Fruit fly (Drosophila melanogaster) whole organism, embryonic: ENCODE measurements around the gene Ir40a.

Experiments used
- Bteb2 ChIP-seq: fragments of 200-800 bp; sonication (Bioruptor generic); optimal IDR thresholded peaks from 2 replicates; lab custom pipeline; 2016; ENCODE audit warnings: missing biosample characterization, missing genetic modification characterization
- CG10274 ChIP-seq: fragments of 200-800 bp; sonication (Bioruptor generic); optimal IDR thresholded peaks from 3 replicates; lab custom pipeline; 2017; ENCODE audit warnings: missing biosample characterization, mild to moderate bottlenecking, missing genetic modification characterization
- CG10431 ChIP-seq: fragments of 200-800 bp; sonication (Bioruptor generic); optimal IDR thresholded peaks from 3 replicates; lab custom pipeline; 2018; ENCODE audit warnings: missing biosample characterization, mild to moderate bottlenecking, missing genetic modification characterization
- CG11398 ChIP-seq: fragments of 200-800 bp; sonication (Bioruptor generic); optimal IDR thresholded peaks from 2 replicates; lab custom pipeline; 2016; ENCODE audit warnings: missing biosample characterization, missing genetic modification characterization
- CG12104 ChIP-seq: fragments of 200-800 bp; sonication (Bioruptor generic); optimal IDR thresholded peaks from 3 replicates; lab custom pipeline; 2016; ENCODE audit warnings: missing biosample characterization, missing genetic modification characterization
- CG12155 ChIP-seq: fragments of 200-800 bp; sonication (Bioruptor generic); optimal IDR thresholded peaks from 3 replicates; lab custom pipeline; 2016; ENCODE audit warnings: missing biosample characterization, missing genetic modification characterization
- CG1233 ChIP-seq: fragments of 200-800 bp; sonication (Bioruptor generic); optimal IDR thresholded peaks from 4 replicates; lab custom pipeline; 2018; ENCODE audit warnings: missing biosample characterization, mild to moderate bottlenecking, missing genetic modification characterization
- CG12391 ChIP-seq: fragments of 200-800 bp; sonication (Bioruptor generic); optimal IDR thresholded peaks from 3 replicates; lab custom pipeline; 2018; ENCODE audit warnings: missing biosample characterization, mild to moderate bottlenecking, missing genetic modification characterization, moderate library complexity
- CG13287 ChIP-seq: fragments of 200-800 bp; sonication (Bioruptor generic); IDR thresholded peaks from 2 replicates; pipeline ENCODE4 v1.3.6; 2022; ENCODE audit warnings: missing biosample characterization, missing genetic modification characterization; ENCODE audit not compliant: partially characterized antibody
- CG13296 ChIP-seq: fragments of 200-800 bp; sonication (Bioruptor generic); optimal IDR thresholded peaks from 3 replicates; lab custom pipeline; 2018; ENCODE audit warnings: missing biosample characterization, mild to moderate bottlenecking, missing genetic modification characterization
- CG15073 ChIP-seq: fragments of 200-800 bp; sonication (Bioruptor generic); optimal IDR thresholded peaks from 2 replicates; lab custom pipeline; 2016; ENCODE audit warnings: missing biosample characterization, missing genetic modification characterization
- CG15696 ChIP-seq: fragments of 200-800 bp; sonication (Bioruptor generic); optimal IDR thresholded peaks from 2 replicates; lab custom pipeline; 2019; ENCODE audit warnings: missing biosample characterization, mild to moderate bottlenecking, missing genetic modification characterization, moderate library complexity
- CG1602 ChIP-seq: fragments of 200-800 bp; sonication (Bioruptor generic); optimal IDR thresholded peaks from 3 replicates; lab custom pipeline; 2016; ENCODE audit warnings: missing biosample characterization, missing genetic modification characterization
- CG1647 ChIP-seq: fragments of 200-800 bp; sonication (Bioruptor generic); optimal IDR thresholded peaks from 3 replicates; lab custom pipeline; 2016; ENCODE audit warnings: missing biosample characterization, missing genetic modification characterization
- CG16815 ChIP-seq: fragments of 200-800 bp; sonication (Bioruptor generic); optimal IDR thresholded peaks from 3 replicates; lab custom pipeline; 2017; ENCODE audit warnings: missing biosample characterization, mild to moderate bottlenecking, missing genetic modification characterization
- CG17568 ChIP-seq: fragments of 200-800 bp; sonication (Bioruptor generic); optimal IDR thresholded peaks from 2 replicates; lab custom pipeline; 2018; ENCODE audit warnings: missing biosample characterization, mild to moderate bottlenecking, missing genetic modification characterization, moderate library complexity
- CG17912 ChIP-seq: fragments of 200-800 bp; sonication (Bioruptor generic); optimal IDR thresholded peaks from 2 replicates; lab custom pipeline; 2018; ENCODE audit warnings: missing biosample characterization, mild to moderate bottlenecking, missing genetic modification characterization
- CG2678 ChIP-seq: fragments of 200-800 bp; sonication (Bioruptor generic); optimal IDR thresholded peaks from 3 replicates; lab custom pipeline; 2019; ENCODE audit warnings: missing biosample characterization, mild to moderate bottlenecking, missing genetic modification characterization, moderate library complexity
- CG4707 ChIP-seq: fragments of 200-800 bp; sonication (Bioruptor generic); optimal IDR thresholded peaks from 2 replicates; lab custom pipeline; 2018; ENCODE audit warnings: missing biosample characterization, mild to moderate bottlenecking, missing genetic modification characterization, moderate library complexity
- CG4730 ChIP-seq: fragments of 200-800 bp; sonication (Bioruptor generic); IDR thresholded peaks from 2 replicates; pipeline ENCODE4 v1.3.6; 2022; ENCODE audit warnings: missing biosample characterization, missing genetic modification characterization
- CG7928 ChIP-seq: fragments of 200-800 bp; sonication (Bioruptor generic); optimal IDR thresholded peaks from 2 replicates; lab custom pipeline; 2017; ENCODE audit warnings: missing biosample characterization, mild to moderate bottlenecking, missing genetic modification characterization
- CrebB ChIP-seq: fragments of 200-800 bp; sonication (Bioruptor generic); optimal IDR thresholded peaks from 3 replicates; lab custom pipeline; 2018; ENCODE audit warnings: missing biosample characterization, mild to moderate bottlenecking, missing genetic modification characterization
- Dad ChIP-seq: fragments of 200-800 bp; sonication (Bioruptor generic); optimal IDR thresholded peaks from 3 replicates; lab custom pipeline; 2016; ENCODE audit warnings: missing biosample characterization, missing genetic modification characterization
- Fer2 ChIP-seq: fragments of 200-800 bp; sonication (Bioruptor generic); optimal IDR thresholded peaks from 2 replicates; lab custom pipeline; 2018; ENCODE audit warnings: missing biosample characterization, mild to moderate bottlenecking, missing genetic modification characterization, moderate library complexity
- Hey ChIP-seq: fragments of 200-800 bp; sonication (Bioruptor generic); optimal IDR thresholded peaks from 3 replicates; lab custom pipeline; 2018; ENCODE audit warnings: missing biosample characterization, mild to moderate bottlenecking, missing genetic modification characterization
- Lpt ChIP-seq: fragments of >200 bp; optimal IDR thresholded peaks from 2 replicates; lab custom pipeline; 2018; ENCODE audit warnings: missing biosample characterization, missing genetic modification characterization
- MBD-R2 ChIP-seq: fragments of 200-800 bp; sonication (Bioruptor generic); IDR thresholded peaks from 2 replicates; pipeline ENCODE4 v1.3.6; 2022; ENCODE audit warnings: missing biosample characterization, missing genetic modification characterization
- PHDP ChIP-seq: fragments of 200-800 bp; sonication (Bioruptor generic); optimal IDR thresholded peaks from 3 replicates; lab custom pipeline; 2018; ENCODE audit warnings: missing biosample characterization, mild to moderate bottlenecking, missing genetic modification characterization, moderate library complexity
- Spps ChIP-seq: fragments of 200-800 bp; sonication (Bioruptor generic); optimal IDR thresholded peaks from 2 replicates; lab custom pipeline; 2018; ENCODE audit warnings: missing biosample characterization, mild to moderate bottlenecking, missing genetic modification characterization
- Xbp1 ChIP-seq: fragments of 200-800 bp; sonication (Bioruptor generic); optimal IDR thresholded peaks from 3 replicates; lab custom pipeline; 2016; ENCODE audit warnings: missing biosample characterization, mild to moderate bottlenecking, missing genetic modification characterization
- Xrp1 ChIP-seq: fragments of 200-800 bp; sonication (Bioruptor generic); IDR thresholded peaks from 2 replicates; pipeline ENCODE4 v1.3.6; 2022; ENCODE audit warnings: missing biosample characterization, missing genetic modification characterization
- ase ChIP-seq: fragments of 200-800 bp; sonication (Bioruptor generic); IDR thresholded peaks from 3 replicates; pipeline ENCODE4 v1.3.6; 2022; ENCODE audit warnings: missing biosample characterization, missing genetic modification characterization
- bab2 ChIP-seq: fragments of 200-800 bp; sonication (Bioruptor generic); optimal IDR thresholded peaks from 2 replicates; lab custom pipeline; 2016; ENCODE audit warnings: missing biosample characterization, missing genetic modification characterization
- br ChIP-seq: fragments of >200 bp; optimal IDR thresholded peaks from 2 replicates; lab custom pipeline; 2017
- cg ChIP-seq: fragments of 200-800 bp; sonication (Bioruptor generic); optimal IDR thresholded peaks from 3 replicates; lab custom pipeline; 2019; ENCODE audit warnings: missing biosample characterization, mild to moderate bottlenecking, missing genetic modification characterization, moderate library complexity
- dysf ChIP-seq: fragments of 200-800 bp; sonication (Bioruptor generic); IDR thresholded peaks from 3 replicates; pipeline ENCODE4 v1.3.6; 2022; ENCODE audit warnings: missing biosample characterization, missing genetic modification characterization
- fd96Cb ChIP-seq: fragments of 200-800 bp; sonication (Bioruptor generic); optimal IDR thresholded peaks from 2 replicates; lab custom pipeline; 2018; ENCODE audit warnings: missing biosample characterization, mild to moderate bottlenecking, missing genetic modification characterization, moderate library complexity
- grau ChIP-seq: fragments of 200-800 bp; optimal IDR thresholded peaks from 3 replicates; lab custom pipeline; 2019; ENCODE audit warnings: missing biosample characterization, mild to moderate bottlenecking, missing genetic modification characterization, moderate library complexity
- gro ChIP-seq: fragments of 200-800 bp; sonication (Bioruptor generic); optimal IDR thresholded peaks from 2 replicates; lab custom pipeline; 2016; ENCODE audit warnings: missing biosample characterization, missing genetic modification characterization
- gsb ChIP-seq: fragments of 200-800 bp; sonication (Bioruptor generic); IDR thresholded peaks from 2 replicates; pipeline ENCODE4 v1.3.6; 2022; ENCODE audit warnings: missing biosample characterization, missing genetic modification characterization
- ham ChIP-seq: fragments of 200-800 bp; sonication (Bioruptor generic); IDR thresholded peaks from 2 replicates; pipeline ENCODE4 v1.3.6; 2022; ENCODE audit warnings: missing biosample characterization, missing genetic modification characterization
- hbn ChIP-seq: fragments of 200-800 bp; sonication (Bioruptor generic); IDR thresholded peaks from 2 replicates; pipeline ENCODE4 v1.3.6; 2022; ENCODE audit warnings: missing biosample characterization, missing genetic modification characterization; ENCODE audit not compliant: partially characterized antibody
- ind ChIP-seq: fragments of 200-800 bp; sonication (Bioruptor generic); optimal IDR thresholded peaks from 3 replicates; lab custom pipeline; 2016; ENCODE audit warnings: missing biosample characterization, missing genetic modification characterization
- jumu ChIP-seq: fragments of 200-800 bp; sonication (Bioruptor generic); optimal IDR thresholded peaks from 3 replicates; lab custom pipeline; 2016; ENCODE audit warnings: missing biosample characterization, missing genetic modification characterization
- mirr ChIP-seq: fragments of 200-800 bp; sonication (Bioruptor generic); optimal IDR thresholded peaks from 3 replicates; lab custom pipeline; 2018; ENCODE audit warnings: missing biosample characterization, mild to moderate bottlenecking, missing genetic modification characterization
- odd ChIP-seq: fragments of 200-800 bp; sonication (Bioruptor generic); optimal IDR thresholded peaks from 2 replicates; lab custom pipeline; 2017; ENCODE audit warnings: missing biosample characterization, mild to moderate bottlenecking, missing genetic modification characterization
- run ChIP-seq: fragments of 200-800 bp; sonication (Bioruptor generic); optimal IDR thresholded peaks from 3 replicates; lab custom pipeline; 2018; ENCODE audit warnings: missing biosample characterization, mild to moderate bottlenecking, missing genetic modification characterization
- salm ChIP-seq: fragments of 200-800 bp; sonication (Bioruptor generic); optimal IDR thresholded peaks from 2 replicates; lab custom pipeline; 2018; ENCODE audit warnings: missing biosample characterization, mild to moderate bottlenecking, missing genetic modification characterization
- so ChIP-seq: fragments of 200-800 bp; sonication (Bioruptor generic); IDR thresholded peaks from 3 replicates; pipeline ENCODE4 v1.3.6; 2022; ENCODE audit warnings: missing biosample characterization, missing genetic modification characterization
- sr ChIP-seq: fragments of 200-800 bp; sonication (Bioruptor generic); IDR thresholded peaks from 3 replicates; pipeline ENCODE4 v1.3.6; 2022; ENCODE audit warnings: missing biosample characterization, missing genetic modification characterization
- toy ChIP-seq: fragments of 200-800 bp; sonication (Bioruptor generic); IDR thresholded peaks from 2 replicates; pipeline ENCODE4 v1.3.6; 2022; ENCODE audit warnings: missing biosample characterization, missing genetic modification characterization
- usp ChIP-seq: fragments of >200 bp; optimal IDR thresholded peaks from 2 replicates; lab custom pipeline; 2017; ENCODE audit warnings: missing biosample characterization, missing genetic modification characterization

Gene Ir40a

dm6 chr2L:22145269-22145917 is 68.8 kb downstream of the Ir40a start (continued):
- TF ChIP-seq usp (GFP tag; lab: Kevin White, UChicago): no peak
- no peak for TF ChIP-seq ind (GFP tag; lab: Kevin White, UChicago)
- no peak for TF ChIP-seq CG16815 (GFP tag; lab: Kevin White, UChicago)
- no peak for TF ChIP-seq CG7928 (GFP tag; lab: Kevin White, UChicago)
- no peak for TF ChIP-seq odd
- TF ChIP-seq br (lab: Kevin White, UChicago): no peak
- no peak for TF ChIP-seq CG15073
- no peak for TF ChIP-seq CG15696 (tag; lab: Kevin White, UChicago)
- TF ChIP-seq CG10274 (GFP tag; lab: Kevin White, UChicago): no peak
- TF ChIP-seq Lpt: no peak
- 0 out of 3 replicates have a peak, but pooled peaks have one; percentile 18 for TF ChIP-seq dysf (GFP tag; lab: Robert Waterston, UW)
- TF ChIP-seq Xbp1 (GFP tag; lab: Kevin White, UChicago): no peak
- TF ChIP-seq gsb (GFP tag; lab: Robert Waterston, UW): no peak
- peak; percentile 22 for TF ChIP-seq CG2678 (tag; lab: Kevin White, UChicago)
- TF ChIP-seq jumu (GFP tag; lab: Kevin White, UChicago): no peak
- 0 out of 2 replicates have a peak, but pooled peaks have one; percentile 20 for TF ChIP-seq Xrp1
- TF ChIP-seq MBD-R2 (GFP tag; lab: Robert Waterston, UW): no peak
- no peak for TF ChIP-seq salm (tag; lab: Kevin White, UChicago)
- no peak for TF ChIP-seq fd96Cb
- TF ChIP-seq PHDP (tag; lab: Kevin White, UChicago): no peak
- TF ChIP-seq Hey (tag; lab: Kevin White, UChicago): no peak
- no peak for TF ChIP-seq mirr (GFP tag; lab: Kevin White, UChicago)
- no peak for TF ChIP-seq CG1602 (GFP tag; lab: Kevin White, UChicago)
- no peak for TF ChIP-seq sr (GFP tag; lab: Robert Waterston, UW)
- no peak for TF ChIP-seq CG10431 (GFP tag; lab: Kevin White, UChicago)
- no peak for TF ChIP-seq ham (GFP tag; lab: Robert Waterston, UW)
- TF ChIP-seq CG13287: peak; percentile 40; the same call in 1 of the 2 replicates
- no peak for TF ChIP-seq so (GFP tag; lab: Robert Waterston, UW)
- TF ChIP-seq CG4730: no peak
- TF ChIP-seq grau: no peak
- TF ChIP-seq CG12391 (tag; lab: Kevin White, UChicago): no peak
- no peak for TF ChIP-seq hbn (GFP tag; lab: Robert Waterston, UW)
- TF ChIP-seq Bteb2: no peak
- no peak for TF ChIP-seq CG17568 (GFP tag; lab: Kevin White, UChicago)
- TF ChIP-seq Fer2: no peak
- TF ChIP-seq CrebB (tag; lab: Kevin White, UChicago): no peak
- no peak for TF ChIP-seq CG1233 (GFP tag; lab: Kevin White, UChicago)
- TF ChIP-seq Spps (tag; lab: Kevin White, UChicago): no peak
- TF ChIP-seq bab2 (GFP tag; lab: Kevin White, UChicago): no peak
- TF ChIP-seq CG11398 (GFP tag; lab: Kevin White, UChicago): no peak
- TF ChIP-seq run (tag; lab: Kevin White, UChicago): no peak
- no peak for TF ChIP-seq gro (GFP tag; lab: Kevin White, UChicago)
- TF ChIP-seq Dad (GFP tag; lab: Kevin White, UChicago): no peak
- no peak for TF ChIP-seq CG17912 (GFP tag; lab: Kevin White, UChicago)
- no peak for TF ChIP-seq ase (GFP tag; lab: Robert Waterston, UW)
- TF ChIP-seq CG13296 (GFP tag; lab: Kevin White, UChicago): peak; percentile 34
- no peak for TF ChIP-seq CG1647 (GFP tag; lab: Kevin White, UChicago)
- no peak for TF ChIP-seq toy (GFP tag; lab: Robert Waterston, UW)
- TF ChIP-seq CG12155 (GFP tag; lab: Kevin White, UChicago): no peak
- no peak for TF ChIP-seq CG4707 (GFP tag; lab: Kevin White, UChicago)
- no peak for TF ChIP-seq CG12104
- TF ChIP-seq cg: no peak
